Worm (Caenorhabditis elegans): Measurements from ENCODE around the gene hcf-1.
A peak's percentile ranks its signal among the peaks of the same experiment; 100 is the strongest.

The hcf-1 gene

ce11 chrIV:7734173-7734572 lies 39.9 kb downstream of the hcf-1 start:
- TF ChIP-seq fkh-10 (GFP tag; optimal IDR thresholded peaks at IDR 0.05) (no peak), D1046.2 (GFP tag; IDR thresholded peaks at IDR 0.05) (no peak), zag-1 (tag; optimal IDR thresholded peaks at IDR 0.05) (no peak), nhr-48 (tag; optimal IDR thresholded peaks at IDR 0.05) (no peak), lin-13 (GFP tag; optimal IDR thresholded peaks at IDR 0.05) (no peak), daf-16 (GFP tag; optimal IDR thresholded peaks at IDR 0.05) (no peak), daf-16 (tag; optimal IDR thresholded peaks at IDR 0.05) (peak; percentile 93)

- no peak for TF ChIP-seq unc-130 (GFP tag; optimal IDR thresholded peaks at IDR 0.05)
- no peak for TF ChIP-seq lin-15B (tag; optimal IDR thresholded peaks at IDR 0.05)
- no peak for TF ChIP-seq unc-39 (tag; optimal IDR thresholded peaks at IDR 0.05)
- no peak for TF ChIP-seq Y48G9A.11 (GFP tag; IDR thresholded peaks at IDR 0.05)
- no peak for TF ChIP-seq T20F7.1 (GFP tag; optimal IDR thresholded peaks at IDR 0.05)
Observed at ce11 chrIV:7731960-7732359, 42.1 kb downstream of the hcf-1 start, which contains the start of the genes C50F7.9 and C50F7.3. Gene C50F7.9, minus strand, starts transcription at chrIV:7732060. Gene C50F7.3, plus strand, starts transcription at chrIV:7732329.

DNA sequence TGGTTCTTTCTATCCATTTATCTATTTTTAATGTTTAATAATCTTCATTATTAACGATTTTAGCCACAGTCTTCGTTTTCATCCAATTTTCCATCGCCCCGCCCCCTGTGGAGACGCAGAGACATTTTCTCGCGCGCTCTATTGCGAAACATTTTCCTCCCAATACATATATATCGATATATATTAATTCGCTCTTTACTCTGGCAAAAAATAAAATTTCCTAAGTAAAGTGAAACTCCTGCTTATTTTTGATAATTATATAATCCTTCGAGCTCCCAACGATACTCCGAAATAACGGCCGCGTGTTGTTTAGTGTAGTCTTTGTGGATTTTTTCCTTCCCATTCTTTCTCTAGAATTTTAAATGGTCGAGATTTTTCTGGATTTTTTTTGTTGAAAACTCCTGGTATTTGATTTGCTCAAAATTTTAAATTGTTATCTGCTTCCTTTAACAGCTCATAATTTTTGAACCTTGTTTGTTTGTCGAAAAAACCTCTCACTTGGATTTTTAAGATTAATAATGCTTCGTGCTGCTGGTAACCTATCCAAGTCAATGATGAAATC lies 45.6 kb downstream of the hcf-1 start, which contains the start of gene sucg-1:
Gene sucg-1 (plus strand): TSS at position 512 of the 562 bp plus-strand sequence.
- TF ChIP-seq php-3 (GFP tag; IDR thresholded peaks at IDR 0.05) (no peak), T20F7.1 (GFP tag; optimal IDR thresholded peaks at IDR 0.05) (peak; percentile 82)

DNA sequence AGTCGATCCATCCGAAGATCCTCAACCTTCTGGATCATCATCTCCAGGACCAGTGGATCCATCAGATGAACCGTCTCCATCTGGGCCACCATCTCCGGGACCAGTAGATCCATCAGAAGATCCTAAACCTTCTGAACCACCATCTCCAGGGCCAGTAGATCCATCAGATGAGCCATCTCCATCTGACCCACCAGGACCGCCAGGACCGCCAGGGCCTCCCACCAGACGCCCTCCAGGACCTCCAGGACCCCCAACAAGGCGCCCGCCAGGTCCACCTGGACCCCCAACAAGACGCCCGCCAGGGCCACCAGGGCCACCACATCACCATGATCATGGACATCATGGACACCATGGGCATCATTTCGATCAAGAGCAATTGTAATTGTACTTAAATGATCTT lies 46.8 kb downstream of the hcf-1 start:
- TF ChIP-seq nhr-28 (tag; optimal IDR thresholded peaks at IDR 0.05): no peak
- no peak for TF ChIP-seq ceh-44 (GFP tag; IDR thresholded peaks at IDR 0.05)
- no peak for TF ChIP-seq mdt-29 (GFP tag; IDR thresholded peaks at IDR 0.05)
- TF ChIP-seq zag-1 (tag; optimal IDR thresholded peaks at IDR 0.05): no peak
- TF ChIP-seq mep-1 (tag; optimal IDR thresholded peaks at IDR 0.05): no peak
- no peak for TF ChIP-seq Y75B8A.6 (GFP tag; IDR thresholded peaks at IDR 0.05)
- no peak for TF ChIP-seq ceh-82 (tag; optimal IDR thresholded peaks at IDR 0.05)
- no peak for TF ChIP-seq arid-1 (GFP tag; conservative IDR thresholded peaks at IDR 0.05)
- no peak for TF ChIP-seq lin-1 (GFP tag; IDR thresholded peaks at IDR 0.05)
- TF ChIP-seq vab-7 (GFP tag; IDR thresholded peaks at IDR 0.05): no peak
- no peak for TF ChIP-seq zfp-3 (GFP tag; conservative IDR thresholded peaks at IDR 0.05)
- no peak for TF ChIP-seq aly-2 (tag; optimal IDR thresholded peaks at IDR 0.05)
- TF ChIP-seq lir-3 (tag; optimal IDR thresholded peaks at IDR 0.05): no peak
- TF ChIP-seq saeg-2 (GFP tag; IDR thresholded peaks at IDR 0.05): 0 out of 2 replicates have a peak, but pooled peaks have one; percentile 22
- no peak for TF ChIP-seq lim-7 (GFP tag; IDR thresholded peaks at IDR 0.05)
- no peak for TF ChIP-seq zfp-2 (tag; optimal IDR thresholded peaks at IDR 0.05)
- peak; percentile 87 for TF ChIP-seq aha-1 (tag)
- no peak for TF ChIP-seq mes-2 (tag; optimal IDR thresholded peaks at IDR 0.05; ENCODE audit: poor library complexity, severe bottlenecking)
- no peak for TF ChIP-seq dmd-6 (GFP tag; IDR thresholded peaks at IDR 0.05)
- no peak for TF ChIP-seq mdl-1 (tag; optimal IDR thresholded peaks at IDR 0.05)
- TF ChIP-seq gei-8 (GFP tag; optimal IDR thresholded peaks at IDR 0.05): no peak
- no peak for TF ChIP-seq pha-4 (GFP tag; IDR thresholded peaks at IDR 0.05)
- no peak for TF ChIP-seq pha-4 (tag; optimal IDR thresholded peaks at IDR 0.05)
- no peak for TF ChIP-seq mxl-2 (GFP tag; conservative IDR thresholded peaks at IDR 0.05)
- TF ChIP-seq lin-38 (GFP tag; IDR thresholded peaks at IDR 0.05): no peak
- TF ChIP-seq fos-1 (tag; optimal IDR thresholded peaks at IDR 0.05): no peak
- TF ChIP-seq lin-15B (tag; optimal IDR thresholded peaks at IDR 0.05): no peak
- no peak for TF ChIP-seq sdz-12 (GFP tag; optimal IDR thresholded peaks at IDR 0.05)
- 0 out of 2 replicates have a peak, but pooled peaks have one; percentile 21 for TF ChIP-seq Y48G9A.11 (GFP tag; IDR thresholded peaks at IDR 0.05)
- TF ChIP-seq F49E8.2 (tag; optimal IDR thresholded peaks at IDR 0.05; ENCODE audit: borderline replicate concordance): no peak
- TF ChIP-seq snpc-4 (tag; optimal IDR thresholded peaks at IDR 0.05): no peak
- TF ChIP-seq set-16 (GFP tag; IDR thresholded peaks at IDR 0.05): peak; percentile 95
- TF ChIP-seq lin-13 (GFP tag; optimal IDR thresholded peaks at IDR 0.05): no peak
- no peak for TF ChIP-seq lin-29 (GFP tag; IDR thresholded peaks at IDR 0.05)
- no peak for TF ChIP-seq egl-43 (GFP tag; IDR thresholded peaks at IDR 0.05)
